Worm (Caenorhabditis elegans) whole organism, L4 larva: Measurements from ENCODE around the gene gst-12.

Experiments used
- aha-1 ChIP-seq: fragments of 150-350 bp; peaks from one replicate; lab custom pipeline; 2014; ENCODE audit warnings: missing biosample characterization, missing genetic modification characterization
- ama-1 ChIP-seq: fragments of 150-350 bp; optimal IDR thresholded peaks from 2 replicates; lab custom pipeline; 2014; ENCODE audit warnings: inconsistent platforms, mixed read lengths
- ceh-82 ChIP-seq: sonication (generic microtip); optimal IDR thresholded peaks from 2 replicates; lab custom pipeline; 2017; ENCODE audit warnings: missing biosample characterization, missing genetic modification characterization
- fos-1 ChIP-seq: fragments of 150-350 bp; optimal IDR thresholded peaks from 2 replicates; lab custom pipeline; 2014; ENCODE audit warnings: missing biosample characterization, missing genetic modification characterization
- gei-8 ChIP-seq: fragments of 200-800 bp; sonication (Bioruptor generic); optimal IDR thresholded peaks from 2 replicates; lab custom pipeline; 2018; ENCODE audit warnings: mild to moderate bottlenecking, missing genetic modification characterization, missing compliant biosample characterization
- mxl-3 ChIP-seq: fragments of 200-800 bp; sonication (Bioruptor generic); optimal IDR thresholded peaks from 2 replicates; lab custom pipeline; 2018; ENCODE audit warnings: mild to moderate bottlenecking, missing genetic modification characterization, missing compliant biosample characterization
- nhr-76 ChIP-seq: fragments of 150-350 bp; optimal IDR thresholded peaks from 2 replicates; lab custom pipeline; 2014; ENCODE audit warnings: missing biosample characterization, missing genetic modification characterization
- sdz-12 ChIP-seq: fragments of 200-800 bp; sonication (Bioruptor generic); optimal IDR thresholded peaks from 2 replicates; lab custom pipeline; 2018; ENCODE audit warnings: mild to moderate bottlenecking, missing genetic modification characterization, missing compliant biosample characterization
- ztf-11 ChIP-seq: fragments of 150-350 bp; optimal IDR thresholded peaks from 2 replicates; lab custom pipeline; 2014; ENCODE audit warnings: missing biosample characterization, missing genetic modification characterization

DNA sequence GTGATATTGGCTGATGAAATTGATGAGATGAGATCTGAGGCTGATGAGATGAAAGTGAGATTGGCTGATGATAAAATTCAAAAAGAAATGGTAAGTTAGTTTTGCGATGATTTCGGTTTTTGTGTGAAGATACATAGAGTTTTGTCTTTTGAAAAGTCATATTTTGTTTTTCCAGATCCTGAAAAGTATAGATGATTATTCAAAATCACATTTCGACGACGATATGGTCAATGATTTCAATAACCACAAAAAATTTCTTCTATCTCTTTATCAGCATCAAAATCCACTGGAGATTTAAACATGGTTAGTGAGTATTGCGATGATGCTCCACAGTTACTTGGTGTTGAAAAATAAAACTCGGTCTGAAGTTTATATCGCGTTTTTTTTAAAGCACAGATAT, 17.0 kb downstream of the gst-12 start, which contains the start of gene csp-1:
- TF ChIP-seq ceh-82 (tag; lab: Kevin White, UChicago) (no peak), mxl-3 (GFP tag; lab: Kevin White, UChicago) (no peak), fos-1 (no peak), ama-1 (lab: Kevin White, UChicago) (no peak), nhr-76 (no peak), gei-8 (GFP tag; lab: Kevin White, UChicago) (no peak), ztf-11 (tag; lab: Kevin White, UChicago) (no peak), aha-1 (tag; lab: Kevin White, UChicago) (no peak), sdz-12 (GFP tag; lab: Kevin White, UChicago) (no peak)
